Fruit fly (Drosophila melanogaster): ENCODE results near the gene E5.

E5 gene

DNA sequence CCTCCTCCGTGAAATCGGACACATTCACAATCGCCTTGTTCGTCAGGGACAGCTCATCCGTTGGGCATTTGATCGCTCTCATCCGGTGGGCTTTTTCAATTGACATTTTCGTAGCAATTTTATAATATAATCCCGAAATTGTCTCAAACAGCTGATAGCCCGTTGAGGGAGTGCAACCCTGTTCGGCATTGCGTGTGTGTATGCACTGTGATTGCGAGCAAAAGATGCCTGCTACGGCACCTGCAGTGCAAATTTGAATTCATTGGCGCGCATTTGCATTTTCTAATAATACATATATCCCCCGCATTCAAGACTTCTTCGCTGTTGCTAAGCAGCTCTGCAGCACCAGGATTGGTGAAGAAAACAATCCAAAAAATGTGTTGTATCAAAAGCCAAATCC is 36.9 kb downstream of the E5 start, which contains the start of gene Nsf2 (continued):
- TF ChIP-seq Xrp1 (GFP tag; IDR thresholded peaks at IDR 0.05) (no peak), CG4328 (GFP tag; optimal IDR thresholded peaks at IDR 0.05) (no peak), CG13894 (tag; optimal IDR thresholded peaks at IDR 0.05) (no peak), CG14441 (GFP tag; IDR thresholded peaks at IDR 0.05) (no peak), Camta (GFP tag; optimal IDR thresholded peaks at IDR 0.05) (no peak), ttk (GFP tag; IDR thresholded peaks at IDR 0.05) (no peak; the same call in 1 of the 2 replicates), sna (GFP tag; IDR thresholded peaks at IDR 0.05; ENCODE audit: partially characterized antibody) (peak; percentile 54; the same call in 1 of the 2 replicates), BtbVII (GFP tag; optimal IDR thresholded peaks at IDR 0.05) (no peak), Bteb2 (GFP tag; optimal IDR thresholded peaks at IDR 0.05) (no peak), CG11247 (GFP tag; IDR thresholded peaks at IDR 0.05) (no peak), CG7745 (tag; optimal IDR thresholded peaks at IDR 0.05) (no peak), chm (GFP tag; IDR thresholded peaks at IDR 0.05) (peak; percentile 62), seq (GFP tag; IDR thresholded peaks at IDR 0.05) (peak; percentile 50; the same call in 1 of the 2 replicates), CG9932 (GFP tag; IDR thresholded peaks at IDR 0.05) (no peak), CG15073 (GFP tag; optimal IDR thresholded peaks at IDR 0.05) (no peak), Kr (GFP tag; optimal IDR thresholded peaks at IDR 0.05) (no peak), MESR4 (GFP tag; optimal IDR thresholded peaks at IDR 0.05) (peak; percentile 94), tx (GFP tag; optimal IDR thresholded peaks at IDR 0.05) (no peak), CG2889 (GFP tag; IDR thresholded peaks at IDR 0.05) (no peak), CG14014 (GFP tag; IDR thresholded peaks at IDR 0.05) (no peak), ERR (GFP tag; optimal IDR thresholded peaks at IDR 0.05) (no peak), tap (tag; optimal IDR thresholded peaks at IDR 0.05) (no peak), fd96Cb (tag; optimal IDR thresholded peaks at IDR 0.05) (no peak), CG17802 (tag; optimal IDR thresholded peaks at IDR 0.05) (no peak), CG3163 (GFP tag; optimal IDR thresholded peaks at IDR 0.05) (no peak), gem (tag; optimal IDR thresholded peaks at IDR 0.05) (no peak), CG32772 (GFP tag; IDR thresholded peaks at IDR 0.05) (no peak), so (GFP tag; IDR thresholded peaks at IDR 0.05) (no peak), Dip3 (GFP tag; optimal IDR thresholded peaks at IDR 0.05) (no peak), CG1647 (GFP tag; optimal IDR thresholded peaks at IDR 0.05) (no peak), bcd (GFP tag; optimal IDR thresholded peaks at IDR 0.05) (peak; percentile 15), Mad (GFP tag; optimal IDR thresholded peaks at IDR 0.05) (no peak), oc (tag; optimal IDR thresholded peaks at IDR 0.05) (peak; percentile 49), CG9609 (GFP tag; optimal IDR thresholded peaks at IDR 0.05) (no peak), CG10209 (GFP tag; optimal IDR thresholded peaks at IDR 0.05) (no peak), chinmo (GFP tag; IDR thresholded peaks at IDR 0.05; ENCODE audit: partially characterized antibody) (peak; percentile 98), Hr3 (GFP tag; optimal IDR thresholded peaks at IDR 0.05) (no peak), GATAe (GFP tag; conservative IDR thresholded peaks at IDR 0.05) (no peak), sens (GFP tag) (peak; percentile 87), usp (GFP tag; optimal IDR thresholded peaks at IDR 0.05) (no peak), CG7556 (GFP tag; optimal IDR thresholded peaks at IDR 0.05) (no peak), pb (GFP tag; optimal IDR thresholded peaks at IDR 0.05) (no peak), grn (GFP tag; optimal IDR thresholded peaks at IDR 0.05) (no peak), ci (GFP tag; IDR thresholded peaks at IDR 0.05) (peak; percentile 52; the same call in 2 of the 3 replicates), nmo (GFP tag; optimal IDR thresholded peaks at IDR 0.05) (peak; percentile 46), chn (GFP tag; optimal IDR thresholded peaks at IDR 0.05) (no peak), lbe (GFP tag; optimal IDR thresholded peaks at IDR 0.05) (no peak), tio (GFP tag; optimal IDR thresholded peaks at IDR 0.05) (no peak), Dek (tag; optimal IDR thresholded peaks at IDR 0.05) (no peak), CG6854 (GFP tag; optimal IDR thresholded peaks at IDR 0.05) (no peak), nom (GFP tag; optimal IDR thresholded peaks at IDR 0.05) (no peak), jigr1 (GFP tag; IDR thresholded peaks at IDR 0.05) (no peak), CG5245 (GFP tag; optimal IDR thresholded peaks at IDR 0.05) (no peak)

Measured in whole organism, embryonic.